Fruit fly (Drosophila melanogaster) whole organism, embryonic: ENCODE measurements around the gene Lamtor4.

Experiments
- Bteb2 ChIP-seq: fragments of 200-800 bp; sonication (Bioruptor generic); optimal IDR thresholded peaks from 2 replicates; lab custom pipeline; 2016; ENCODE audit warnings: missing biosample characterization, missing genetic modification characterization
- CG10267 ChIP-seq: fragments of 200-800 bp; sonication (Bioruptor generic); optimal IDR thresholded peaks from 2 replicates; lab custom pipeline; 2018; ENCODE audit warnings: missing biosample characterization, mild to moderate bottlenecking, missing genetic modification characterization, moderate library complexity
- CG10431 ChIP-seq: fragments of 200-800 bp; sonication (Bioruptor generic); optimal IDR thresholded peaks from 3 replicates; lab custom pipeline; 2018; ENCODE audit warnings: missing biosample characterization, mild to moderate bottlenecking, missing genetic modification characterization
- CG12769 ChIP-seq: fragments of 200-800 bp; sonication (Bioruptor generic); optimal IDR thresholded peaks from 2 replicates; lab custom pipeline; 2019; ENCODE audit warnings: missing biosample characterization, mild to moderate bottlenecking, missing genetic modification characterization, moderate library complexity
- CG14050 ChIP-seq: fragments of 200-800 bp; sonication (Bioruptor generic); IDR thresholded peaks from 3 replicates; pipeline ENCODE4 v1.3.6; 2022; ENCODE audit warnings: missing biosample characterization, missing genetic modification characterization
- CG15479 ChIP-seq: fragments of 200-800 bp; sonication (Bioruptor generic); optimal IDR thresholded peaks from 3 replicates; lab custom pipeline; 2019; ENCODE audit warnings: missing biosample characterization, mild to moderate bottlenecking, missing genetic modification characterization, moderate library complexity
- CG17359 ChIP-seq: fragments of 200-800 bp; sonication (Bioruptor generic); optimal IDR thresholded peaks from 3 replicates; lab custom pipeline; 2018; ENCODE audit warnings: missing biosample characterization, mild to moderate bottlenecking, missing genetic modification characterization, moderate library complexity
- CG17361 ChIP-seq: fragments of 200-800 bp; sonication (Bioruptor generic); IDR thresholded peaks from 3 replicates; pipeline ENCODE4 v1.3.6; 2022; ENCODE audit warnings: missing biosample characterization, missing genetic modification characterization
- CG17568 ChIP-seq: fragments of 200-800 bp; sonication (Bioruptor generic); optimal IDR thresholded peaks from 2 replicates; lab custom pipeline; 2018; ENCODE audit warnings: missing biosample characterization, mild to moderate bottlenecking, missing genetic modification characterization, moderate library complexity
- CG18011 ChIP-seq: fragments of 200-800 bp; sonication (Bioruptor generic); optimal IDR thresholded peaks from 2 replicates; lab custom pipeline; 2017; ENCODE audit warnings: missing biosample characterization, missing genetic modification characterization, mild to moderate bottlenecking, moderate library complexity, missing genotype
- CG18262 ChIP-seq: fragments of 200-800 bp; optimal IDR thresholded peaks from 3 replicates; lab custom pipeline; 2019; ENCODE audit warnings: missing biosample characterization, mild to moderate bottlenecking, missing genetic modification characterization, moderate library complexity
- CG31388 ChIP-seq: fragments of 200-800 bp; sonication (Bioruptor generic); optimal IDR thresholded peaks from 2 replicates; lab custom pipeline; 2016; ENCODE audit warnings: missing biosample characterization, missing genetic modification characterization
- CG32772 ChIP-seq: fragments of 200-800 bp; sonication (Bioruptor generic); IDR thresholded peaks from 2 replicates; pipeline ENCODE4 v1.3.6; 2022; ENCODE audit warnings: missing biosample characterization, missing genetic modification characterization
- CG34224 ChIP-seq: fragments of 200-800 bp; sonication (Bioruptor generic); IDR thresholded peaks from 3 replicates; pipeline ENCODE4 v1.3.6; 2022; ENCODE audit warnings: missing biosample characterization, missing genetic modification characterization; ENCODE audit not compliant: partially characterized antibody
- CG4282 ChIP-seq: fragments of 200-800 bp; sonication (Bioruptor generic); optimal IDR thresholded peaks from 2 replicates; lab custom pipeline; 2016; ENCODE audit warnings: missing biosample characterization, missing genetic modification characterization
- CG6654 ChIP-seq: fragments of 200-800 bp; sonication (Bioruptor generic); optimal IDR thresholded peaks from 2 replicates; lab custom pipeline; 2017; ENCODE audit warnings: missing biosample characterization, mild to moderate bottlenecking, missing genetic modification characterization
- CG6765 ChIP-seq: fragments of 200-800 bp; sonication (Bioruptor generic); optimal IDR thresholded peaks from 3 replicates; lab custom pipeline; 2017; ENCODE audit warnings: missing biosample characterization, mild to moderate bottlenecking, missing genetic modification characterization
- CG7745 ChIP-seq: fragments of 200-800 bp; sonication (Bioruptor generic); optimal IDR thresholded peaks from 2 replicates; lab custom pipeline; 2018; ENCODE audit warnings: missing biosample characterization, mild to moderate bottlenecking, missing genetic modification characterization, moderate library complexity
- CG8281 ChIP-seq: fragments of 200-800 bp; sonication (Bioruptor generic); optimal IDR thresholded peaks from 2 replicates; lab custom pipeline; 2018; ENCODE audit warnings: missing biosample characterization, mild to moderate bottlenecking, missing genetic modification characterization, moderate library complexity
- Dbx ChIP-seq: fragments of 200-800 bp; sonication (Bioruptor generic); IDR thresholded peaks from 3 replicates; pipeline ENCODE4 v1.3.6; 2022; ENCODE audit warnings: missing biosample characterization, missing genetic modification characterization
- Drgx ChIP-seq: fragments of 200-800 bp; sonication (Bioruptor generic); IDR thresholded peaks from 2 replicates; pipeline ENCODE4 v1.3.6; 2022; ENCODE audit warnings: missing biosample characterization, missing genetic modification characterization
- HLH3B ChIP-seq: fragments of 200-800 bp; sonication (Bioruptor generic); IDR thresholded peaks from 2 replicates; pipeline ENCODE4 v1.3.6; 2022; ENCODE audit warnings: missing biosample characterization, missing genetic modification characterization
- Hmr ChIP-seq: fragments of 200-800 bp; sonication (Bioruptor generic); optimal IDR thresholded peaks from 3 replicates; lab custom pipeline; 2017; ENCODE audit warnings: mild to moderate bottlenecking, missing biosample characterization, missing genetic modification reagents, missing genetic modification characterization
- Hr39 ChIP-seq: fragments of >200 bp; optimal IDR thresholded peaks from 2 replicates; lab custom pipeline; 2017
- Hr78 ChIP-seq, 2 experiments: fragments of 200-800 bp in 1 of 2; fragments of >200 bp in 1 of 2; sonication (Bioruptor generic) in 1 of 2; optimal IDR thresholded peaks; 2 replicates each; lab custom pipeline; 2017 to 2019; ENCODE audit warnings: missing biosample characterization in 2 of 2, missing genetic modification characterization in 2 of 2, mild to moderate bottlenecking in 1 of 2, moderate library complexity in 1 of 2
- Lpt ChIP-seq: fragments of >200 bp; optimal IDR thresholded peaks from 2 replicates; lab custom pipeline; 2018; ENCODE audit warnings: missing biosample characterization, missing genetic modification characterization
- MBD-R2 ChIP-seq: fragments of 200-800 bp; sonication (Bioruptor generic); IDR thresholded peaks from 2 replicates; pipeline ENCODE4 v1.3.6; 2022; ENCODE audit warnings: missing biosample characterization, missing genetic modification characterization
- Mad ChIP-seq: fragments of 200-800 bp; sonication (Bioruptor generic); optimal IDR thresholded peaks from 2 replicates; lab custom pipeline; 2016; ENCODE audit warnings: missing biosample characterization, missing genetic modification characterization
- NK7.1 ChIP-seq: fragments of 200-800 bp; sonication (Bioruptor generic); optimal IDR thresholded peaks from 3 replicates; lab custom pipeline; 2016; ENCODE audit warnings: missing biosample characterization, missing genetic modification characterization
- NfI ChIP-seq: fragments of 200-800 bp; sonication (Bioruptor generic); optimal IDR thresholded peaks from 3 replicates; lab custom pipeline; 2018; ENCODE audit warnings: missing biosample characterization, mild to moderate bottlenecking, missing genetic modification characterization, moderate library complexity
- Sry-β ChIP-seq: fragments of 200-800 bp; sonication (Bioruptor generic); optimal IDR thresholded peaks from 2 replicates; lab custom pipeline; 2018; ENCODE audit warnings: missing biosample characterization, mild to moderate bottlenecking, missing genetic modification characterization, moderate library complexity
- Sry-δ ChIP-seq: fragments of 200-800 bp; sonication (Bioruptor generic); optimal IDR thresholded peaks from 2 replicates; lab custom pipeline; 2016; ENCODE audit warnings: missing biosample characterization, missing genetic modification characterization
- Trl ChIP-seq, 3 experiments: fragments of >200 bp in 2 of 3; fragments of 200-800 bp in 1 of 3; sonication (Bioruptor generic) in 1 of 3; optimal IDR thresholded peaks; 2 replicates in 1 of 3; 3 replicates in 2 of 3; lab custom pipeline; 2016 to 2017; ENCODE audit warnings: missing biosample characterization in 1 of 3, missing genetic modification characterization in 1 of 3
- az2 ChIP-seq: fragments of 200-800 bp; sonication (Bioruptor generic); optimal IDR thresholded peaks from 3 replicates; lab custom pipeline; 2016; ENCODE audit warnings: missing biosample characterization, missing genetic modification characterization
- bab2 ChIP-seq: fragments of 200-800 bp; sonication (Bioruptor generic); optimal IDR thresholded peaks from 2 replicates; lab custom pipeline; 2016; ENCODE audit warnings: missing biosample characterization, missing genetic modification characterization
- bowl ChIP-seq: fragments of 200-800 bp; sonication (Bioruptor generic); IDR thresholded peaks from 2 replicates; pipeline ENCODE4 v1.3.6; 2022; ENCODE audit warnings: missing biosample characterization, missing genetic modification characterization
- cad ChIP-seq: fragments of >200 bp; optimal IDR thresholded peaks from 2 replicates; lab custom pipeline; 2017; ENCODE audit warnings: missing biosample characterization, missing genetic modification characterization
- crc ChIP-seq: fragments of 200-800 bp; sonication (Bioruptor generic); optimal IDR thresholded peaks from 2 replicates; lab custom pipeline; 2016; ENCODE audit warnings: missing biosample characterization, missing genetic modification characterization
- crol ChIP-seq: fragments of 200-800 bp; sonication (Bioruptor generic); IDR thresholded peaks from 2 replicates; pipeline ENCODE4 v1.3.6; 2022; ENCODE audit warnings: missing biosample characterization, missing genetic modification characterization
- ems ChIP-seq: fragments of 200-800 bp; sonication (Bioruptor generic); optimal IDR thresholded peaks from 3 replicates; lab custom pipeline; 2016; ENCODE audit warnings: missing biosample characterization, missing genetic modification characterization
- exex ChIP-seq: fragments of 200-800 bp; sonication (Bioruptor generic); optimal IDR thresholded peaks from 4 replicates; lab custom pipeline; 2018; ENCODE audit warnings: missing biosample characterization, mild to moderate bottlenecking, missing genetic modification characterization, moderate library complexity
- fd102C ChIP-seq: fragments of 200-800 bp; sonication (Bioruptor generic); optimal IDR thresholded peaks from 2 replicates; lab custom pipeline; 2018; ENCODE audit warnings: missing biosample characterization, mild to moderate bottlenecking, missing genetic modification characterization, moderate library complexity
- ftz-f1 ChIP-seq: fragments of 200-800 bp; sonication (Bioruptor generic); optimal IDR thresholded peaks from 2 replicates; lab custom pipeline; 2016; ENCODE audit warnings: missing biosample characterization, missing genetic modification characterization
- ind ChIP-seq: fragments of 200-800 bp; sonication (Bioruptor generic); optimal IDR thresholded peaks from 3 replicates; lab custom pipeline; 2016; ENCODE audit warnings: missing biosample characterization, missing genetic modification characterization
- lilli ChIP-seq: fragments of 200-800 bp; sonication (Bioruptor generic); optimal IDR thresholded peaks from 3 replicates; lab custom pipeline; 2016; ENCODE audit warnings: missing biosample characterization, missing genetic modification characterization
- org-1 ChIP-seq: fragments of 200-800 bp; sonication (Bioruptor generic); optimal IDR thresholded peaks from 2 replicates; lab custom pipeline; 2017; ENCODE audit warnings: missing biosample characterization, missing genetic modification characterization
- pb ChIP-seq: fragments of 200-800 bp; sonication (Bioruptor generic); optimal IDR thresholded peaks from 3 replicates; lab custom pipeline; 2016; ENCODE audit warnings: missing biosample characterization, missing genetic modification characterization
- phol ChIP-seq: fragments of 200-800 bp; sonication (Bioruptor generic); optimal IDR thresholded peaks from 3 replicates; lab custom pipeline; 2018; ENCODE audit warnings: missing biosample characterization, mild to moderate bottlenecking, missing genetic modification characterization, moderate library complexity
- pros ChIP-seq: fragments of 200-800 bp; sonication (Bioruptor generic); optimal IDR thresholded peaks from 3 replicates; lab custom pipeline; 2019; ENCODE audit warnings: missing biosample characterization, mild to moderate bottlenecking, missing genetic modification characterization, moderate library complexity
- salm ChIP-seq: fragments of 200-800 bp; sonication (Bioruptor generic); optimal IDR thresholded peaks from 2 replicates; lab custom pipeline; 2018; ENCODE audit warnings: missing biosample characterization, mild to moderate bottlenecking, missing genetic modification characterization
- slbo ChIP-seq: fragments of 200-800 bp; sonication (Bioruptor generic); IDR thresholded peaks from 2 replicates; pipeline ENCODE4 v1.3.6; 2022; ENCODE audit warnings: missing biosample characterization, missing genetic modification characterization
- tgo ChIP-seq: fragments of 200-800 bp; sonication (Bioruptor generic); IDR thresholded peaks from 3 replicates; pipeline ENCODE4 v1.3.6; 2022; ENCODE audit warnings: missing biosample characterization, missing genetic modification characterization

Gene Lamtor4

DNA sequence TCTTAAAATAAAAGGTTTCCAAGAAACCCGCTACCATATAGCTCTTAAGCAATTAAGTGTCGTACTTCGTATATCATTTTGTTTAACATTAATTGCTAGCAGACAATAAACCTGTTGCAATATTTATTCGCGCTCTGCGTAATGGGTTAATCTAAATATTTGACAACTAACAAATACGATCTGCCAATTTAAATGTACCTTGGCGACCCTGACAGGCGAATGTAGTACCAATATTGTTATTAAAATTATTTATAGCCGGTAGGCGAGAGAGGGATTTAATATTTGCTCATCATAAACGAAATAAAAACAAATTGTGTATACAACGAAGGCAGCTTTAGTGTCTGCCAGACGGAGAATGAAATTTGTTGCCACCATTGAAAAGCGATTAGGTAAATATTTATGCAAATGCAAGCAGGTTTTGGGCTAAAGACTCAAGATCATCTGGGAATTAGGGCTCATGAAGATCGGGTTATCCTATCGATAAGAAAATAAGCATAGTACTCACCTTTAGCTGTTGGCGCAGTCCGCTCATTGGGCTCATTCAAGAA is 36.1 kb downstream of the Lamtor4 start (continued):
- TF ChIP-seq salm (no peak), crol (GFP tag; lab: Robert Waterston, UW) (no peak), CG7745 (no peak), CG12769 (tag; lab: Kevin White, UChicago) (peak; percentile 47), fd102C (GFP tag; lab: Kevin White, UChicago) (no peak), CG18262 (no peak), CG17568 (peak; percentile 54), CG31388 (GFP tag; lab: Kevin White, UChicago) (no peak), MBD-R2 (GFP tag; lab: Robert Waterston, UW) (no peak), CG17359 (tag; lab: Kevin White, UChicago) (no peak), cad (GFP tag; lab: Kevin White, UChicago) (no peak), CG17361 (GFP tag; lab: Robert Waterston, UW) (no peak), phol (no peak), tgo (GFP tag; lab: Robert Waterston, UW) (no peak), Mad (GFP tag; lab: Kevin White, UChicago) (no peak), exex (peak; percentile 25), CG6765 (GFP tag; lab: Kevin White, UChicago) (peak; percentile 23), bab2 (GFP tag; lab: Kevin White, UChicago) (no peak), CG14050 (GFP tag; lab: Robert Waterston, UW) (no peak), NfI (GFP tag; lab: Kevin White, UChicago) (peak; percentile 22), Dbx (GFP tag; lab: Robert Waterston, UW) (no peak), Lpt (no peak), CG15479 (no peak), CG8281 (tag; lab: Kevin White, UChicago) (no peak), Sry-δ (GFP tag; lab: Kevin White, UChicago) (no peak), ems (no peak), Bteb2 (GFP tag; lab: Kevin White, UChicago) (peak; percentile 23), CG18011 (GFP tag; lab: Kevin White, UChicago) (no peak), pb (GFP tag; lab: Kevin White, UChicago) (no peak), CG34224 (GFP tag; lab: Robert Waterston, UW) (no peak), CG10267 (no peak), HLH3B (GFP tag; lab: Robert Waterston, UW) (no peak), crc (GFP tag; lab: Kevin White, UChicago) (no peak), az2 (GFP tag; lab: Kevin White, UChicago) (no peak), lilli (GFP tag; lab: Kevin White, UChicago) (no peak), CG10431 (GFP tag; lab: Kevin White, UChicago) (no peak), ftz-f1 (GFP tag; lab: Kevin White, UChicago) (no peak), org-1 (GFP tag; lab: Kevin White, UChicago) (no peak), Hr78 (GFP tag; optimal IDR thresholded peaks at IDR 0.05; lab: Kevin White, UChicago) (no peak)
- TF ChIP-seq, all 482 proteins: peak for 66

DNA sequence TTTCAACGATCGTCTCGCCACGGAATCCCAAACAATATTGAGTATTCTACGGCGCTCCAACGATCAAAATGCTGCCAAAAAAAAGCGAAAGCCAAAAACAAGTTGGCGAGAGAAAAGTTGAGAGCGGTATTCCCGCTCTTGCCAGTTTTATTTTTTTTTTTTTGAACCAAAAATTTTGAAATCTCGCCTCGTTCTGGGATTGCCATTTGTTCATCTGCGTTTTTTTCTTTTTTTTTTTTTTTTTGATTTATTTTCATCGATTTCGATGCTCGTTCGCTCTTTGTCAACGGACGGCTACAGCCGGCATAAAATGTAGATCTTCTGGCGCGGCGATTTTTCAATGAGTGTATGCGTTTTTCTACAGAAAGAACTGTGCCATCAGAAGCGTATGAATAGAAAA is 36.9 kb downstream of the Lamtor4 start:
- TF ChIP-seq slbo (GFP tag; lab: Robert Waterston, UW) (0 out of 2 replicates have a peak, but pooled peaks have one; percentile 12), Drgx (GFP tag; lab: Robert Waterston, UW) (peak; percentile 79), Hmr (GFP tag; lab: Kevin White, UChicago) (no peak), Trl (optimal IDR thresholded peaks at IDR 0.05; lab: Kevin White, UChicago) (peak in 1 of 2 experiments; percentile 31), Trl (GFP tag; optimal IDR thresholded peaks at IDR 0.05; lab: Kevin White, UChicago) (no peak), CG4282 (no peak), Sry-β (GFP tag; lab: Kevin White, UChicago) (no peak), NK7.1 (GFP tag; lab: Kevin White, UChicago) (no peak), CG32772 (GFP tag; lab: Robert Waterston, UW) (0 out of 2 replicates have a peak, but pooled peaks have one; percentile 24), org-1 (GFP tag; lab: Kevin White, UChicago) (no peak), bowl (no peak), pros (GFP tag; lab: Kevin White, UChicago) (no peak), CG6654 (GFP tag; lab: Kevin White, UChicago) (no peak), Hr39 (lab: Kevin White, UChicago) (no peak), ind (GFP tag; lab: Kevin White, UChicago) (no peak)
